Fruit fly (Drosophila melanogaster) whole organism, wandering third instar larva: ENCODE results near the gene Spn.

Source experiments
- Dfd ChIP-seq: fragments of >200 bp; optimal IDR thresholded peaks from 2 replicates; lab custom pipeline; 2017; ENCODE audit warnings: missing biosample characterization, missing genetic modification characterization
- GATAd ChIP-seq: sonication (Bioruptor generic); optimal IDR thresholded peaks from 2 replicates; lab custom pipeline; 2016; ENCODE audit warnings: missing biosample characterization, missing genetic modification characterization
- Hr78 ChIP-seq: fragments of >200 bp; optimal IDR thresholded peaks from 2 replicates; lab custom pipeline; 2017; ENCODE audit warnings: missing biosample characterization, missing genetic modification characterization
- dsf ChIP-seq: sonication (Bioruptor generic); optimal IDR thresholded peaks from 2 replicates; lab custom pipeline; 2016; ENCODE audit warnings: missing biosample characterization, missing genetic modification characterization, borderline replicate concordance
- h ChIP-seq: fragments of 200-800 bp; sonication (Bioruptor generic); optimal IDR thresholded peaks from 3 replicates; lab custom pipeline; 2016; ENCODE audit warnings: missing biosample characterization, mild to moderate bottlenecking, missing genetic modification characterization
- jim ChIP-seq: fragments of 175-275, 200-325 bp; sonication (Bioruptor generic); optimal IDR thresholded peaks from 2 replicates; lab custom pipeline; 2016; ENCODE audit warnings: missing biosample characterization, mild to moderate bottlenecking, missing genetic modification characterization
- psq ChIP-seq: fragments of 200-800 bp; sonication (Bioruptor generic); optimal IDR thresholded peaks from 3 replicates; lab custom pipeline; 2017; ENCODE audit warnings: missing biosample characterization, mild to moderate bottlenecking, missing genetic modification characterization, moderate library complexity
- sage ChIP-seq: fragments of 200-800 bp; sonication (Bioruptor generic); optimal IDR thresholded peaks from 2 replicates; lab custom pipeline; 2016; ENCODE audit warnings: missing biosample characterization, mild to moderate bottlenecking, missing genetic modification characterization
- woc ChIP-seq: sonication (Bioruptor generic); optimal IDR thresholded peaks from 2 replicates; lab custom pipeline; 2016; ENCODE audit warnings: missing biosample characterization, mild to moderate bottlenecking, missing genetic modification characterization

DNA sequence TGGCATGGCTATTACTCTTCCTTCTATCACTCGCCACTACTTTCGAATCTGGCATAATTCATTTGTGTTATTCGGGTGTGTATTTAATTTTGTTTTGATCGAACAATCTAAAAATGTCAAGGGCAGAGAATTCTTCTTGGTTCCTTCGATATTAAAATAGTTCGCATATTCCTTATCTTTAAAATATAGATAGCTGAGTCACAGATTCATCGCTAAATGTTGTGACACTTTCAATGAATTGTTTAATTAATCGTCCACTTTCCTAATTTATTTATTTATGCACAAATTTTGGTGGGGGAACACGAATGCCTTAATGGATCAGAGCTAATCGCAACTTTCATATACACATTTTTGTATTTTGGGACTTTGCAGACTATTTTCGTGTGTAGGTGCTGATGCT, 27.2 kb downstream of the Spn start, which contains the start of gene CG32295:
- TF ChIP-seq psq (no peak), woc (no peak), Hr78 (no peak), GATAd (GFP tag; lab: Kevin White, UChicago) (no peak), h (no peak), Dfd (GFP tag; lab: Kevin White, UChicago) (no peak), dsf (no peak), jim (no peak), sage (no peak)
